Worm (Caenorhabditis elegans) whole organism, L1 larva: ENCODE results near the gene dhs-30.

ENCODE experiments used
- C16A3.4 ChIP-seq: fragments of 150-350 bp; optimal IDR thresholded peaks from 2 replicates; lab custom pipeline; 2014; ENCODE audit warnings: missing biosample characterization, missing genetic modification characterization
- Y116A8C.19 ChIP-seq: sonication (generic microtip); optimal IDR thresholded peaks from 2 replicates; lab custom pipeline; 2016; ENCODE audit warnings: missing compliant biosample characterization, missing genetic modification characterization, borderline replicate concordance
- ceh-63 ChIP-seq: fragments of 200-800 bp; sonication (Bioruptor generic); optimal IDR thresholded peaks from 2 replicates; lab custom pipeline; 2018; ENCODE audit warnings: mild to moderate bottlenecking, missing genetic modification characterization, missing compliant biosample characterization
- dpl-1 ChIP-seq, 3 experiments: fragments of 150-350 bp in 2 of 3; sonication (generic microtip) in 1 of 3; optimal IDR thresholded peaks; 2 replicates each; lab custom pipeline; 2014 to 2017; ENCODE audit warnings: missing biosample characterization in 3 of 3, missing genetic modification characterization in 3 of 3, missing genetic modification reagents in 3 of 3
- efl-1 ChIP-seq, 4 experiments: fragments of 150-350 bp; optimal IDR thresholded peaks in 3 of 4; peaks in 1 of 4; 1 replicate in 1 of 4; 2 replicates in 3 of 4; lab custom pipeline; 2014; ENCODE audit warnings: missing biosample characterization in 2 of 4, missing genetic modification characterization in 2 of 4, missing genetic modification reagents in 2 of 4
- egl-27 ChIP-seq, 2 experiments: fragments of 150-350 bp in 1 of 2; sonication (generic microtip); optimal IDR thresholded peaks; 3 replicates each; lab custom pipeline; 2017 to 2018; ENCODE audit warnings: missing biosample characterization in 2 of 2, missing genetic modification characterization in 2 of 2, missing genetic modification reagents in 2 of 2
- elt-2 ChIP-seq: sonication (generic microtip); optimal IDR thresholded peaks from 2 replicates; lab custom pipeline; 2016; ENCODE audit warnings: missing genetic modification characterization, mild to moderate bottlenecking, inconsistent platforms, missing compliant biosample characterization, missing genetic modification reagents
- fkh-4 ChIP-seq: sonication (generic microtip); optimal IDR thresholded peaks from 2 replicates; lab custom pipeline; 2016; ENCODE audit warnings: missing compliant biosample characterization, missing genetic modification characterization, borderline replicate concordance
- fkh-8 ChIP-seq: sonication (generic microtip); optimal IDR thresholded peaks from 2 replicates; lab custom pipeline; 2016; ENCODE audit warnings: mild to moderate bottlenecking, missing genetic modification characterization, missing compliant biosample characterization
- fos-1 ChIP-seq: fragments of 150-350 bp; optimal IDR thresholded peaks from 2 replicates; lab custom pipeline; 2014; ENCODE audit warnings: missing biosample characterization, missing genetic modification characterization
- hlh-17 ChIP-seq: fragments of 200-800 bp; sonication (Bioruptor generic); optimal IDR thresholded peaks from 2 replicates; lab custom pipeline; 2018; ENCODE audit warnings: missing genetic modification characterization, mild to moderate bottlenecking, missing compliant biosample characterization, moderate library complexity, borderline replicate concordance
- irx-1 ChIP-seq: sonication (generic microtip); optimal IDR thresholded peaks from 2 replicates; lab custom pipeline; 2016; ENCODE audit warnings: missing genetic modification characterization, missing compliant biosample characterization
- lin-13 ChIP-seq: fragments of 150-350 bp; optimal IDR thresholded peaks from 2 replicates; lab custom pipeline; 2014; ENCODE audit warnings: missing biosample characterization, missing genetic modification reagents, missing genetic modification characterization
- lin-14 ChIP-seq: fragments of 200-800 bp; sonication (Bioruptor generic); optimal IDR thresholded peaks from 2 replicates; lab custom pipeline; 2018; ENCODE audit warnings: mild to moderate bottlenecking, missing genetic modification characterization, moderate library complexity, missing compliant biosample characterization
- lin-35 ChIP-seq, 2 experiments: fragments of 150-350 bp; optimal IDR thresholded peaks; 2 replicates each; lab custom pipeline; 2014; ENCODE audit warnings: missing biosample characterization in 2 of 2, missing genetic modification characterization in 2 of 2, missing genetic modification reagents in 2 of 2
- lir-3 ChIP-seq: sonication (generic microtip); optimal IDR thresholded peaks from 2 replicates; lab custom pipeline; 2016; ENCODE audit warnings: mild to moderate bottlenecking, missing genetic modification characterization, moderate library complexity, missing compliant biosample characterization; ENCODE audit not compliant: poor library complexity
- mep-1 ChIP-seq: fragments of 150-350 bp; optimal IDR thresholded peaks from 2 replicates; lab custom pipeline; 2014; ENCODE audit warnings: missing biosample characterization, missing genetic modification characterization
- nhr-19 ChIP-seq: fragments of 200-800 bp; sonication (Bioruptor generic); conservative IDR thresholded peaks from 2 replicates; pipeline ENCODE4 v1.3.6; 2022; ENCODE audit warnings: missing genetic modification characterization, missing compliant biosample characterization
- nhr-20 ChIP-seq: sonication (generic microtip); optimal IDR thresholded peaks from 2 replicates; lab custom pipeline; 2016; ENCODE audit warnings: mild to moderate bottlenecking, missing genetic modification characterization, missing compliant biosample characterization
- nhr-28 ChIP-seq: fragments of 150-350 bp; optimal IDR thresholded peaks from 2 replicates; lab custom pipeline; 2014; ENCODE audit warnings: missing biosample characterization, missing genetic modification characterization
- nhr-85 ChIP-seq: sonication (generic microtip); peaks from one replicate; lab custom pipeline; 2016; ENCODE audit warnings: missing genetic modification characterization, inconsistent platforms, missing compliant biosample characterization
- nhr-90 ChIP-seq: sonication (generic microtip); optimal IDR thresholded peaks from 2 replicates; lab custom pipeline; 2016; ENCODE audit warnings: mild to moderate bottlenecking, missing genetic modification characterization, missing compliant biosample characterization; ENCODE audit not compliant: poor library complexity
- pag-3 ChIP-seq: sonication (generic microtip); optimal IDR thresholded peaks from 2 replicates; lab custom pipeline; 2017; ENCODE audit warnings: missing genetic modification characterization, mild to moderate bottlenecking, missing compliant biosample characterization, antibody characterized with exemption, borderline replicate concordance; ENCODE audit not compliant: insufficient read depth
- pqm-1 ChIP-seq: sonication (generic microtip); optimal IDR thresholded peaks from 3 replicates; lab custom pipeline; 2017; ENCODE audit warnings: missing biosample characterization, missing genetic modification characterization
- snpc-4 ChIP-seq: fragments of 150-350 bp; optimal IDR thresholded peaks from 2 replicates; lab custom pipeline; 2014; ENCODE audit warnings: missing biosample characterization, missing genetic modification characterization
- sup-37 ChIP-seq: fragments of 200-800 bp; sonication (Bioruptor generic); optimal IDR thresholded peaks from 2 replicates; lab custom pipeline; 2018; ENCODE audit warnings: mild to moderate bottlenecking, missing genetic modification characterization, missing compliant biosample characterization
- tlp-1 ChIP-seq: fragments of 150-350 bp; optimal IDR thresholded peaks from 2 replicates; lab custom pipeline; 2014; ENCODE audit warnings: missing biosample characterization, missing genetic modification characterization
- ztf-4 ChIP-seq: fragments of 150-350 bp; optimal IDR thresholded peaks from 2 replicates; lab custom pipeline; 2014; ENCODE audit warnings: missing biosample characterization, missing genetic modification characterization

The dhs-30 gene

DNA sequence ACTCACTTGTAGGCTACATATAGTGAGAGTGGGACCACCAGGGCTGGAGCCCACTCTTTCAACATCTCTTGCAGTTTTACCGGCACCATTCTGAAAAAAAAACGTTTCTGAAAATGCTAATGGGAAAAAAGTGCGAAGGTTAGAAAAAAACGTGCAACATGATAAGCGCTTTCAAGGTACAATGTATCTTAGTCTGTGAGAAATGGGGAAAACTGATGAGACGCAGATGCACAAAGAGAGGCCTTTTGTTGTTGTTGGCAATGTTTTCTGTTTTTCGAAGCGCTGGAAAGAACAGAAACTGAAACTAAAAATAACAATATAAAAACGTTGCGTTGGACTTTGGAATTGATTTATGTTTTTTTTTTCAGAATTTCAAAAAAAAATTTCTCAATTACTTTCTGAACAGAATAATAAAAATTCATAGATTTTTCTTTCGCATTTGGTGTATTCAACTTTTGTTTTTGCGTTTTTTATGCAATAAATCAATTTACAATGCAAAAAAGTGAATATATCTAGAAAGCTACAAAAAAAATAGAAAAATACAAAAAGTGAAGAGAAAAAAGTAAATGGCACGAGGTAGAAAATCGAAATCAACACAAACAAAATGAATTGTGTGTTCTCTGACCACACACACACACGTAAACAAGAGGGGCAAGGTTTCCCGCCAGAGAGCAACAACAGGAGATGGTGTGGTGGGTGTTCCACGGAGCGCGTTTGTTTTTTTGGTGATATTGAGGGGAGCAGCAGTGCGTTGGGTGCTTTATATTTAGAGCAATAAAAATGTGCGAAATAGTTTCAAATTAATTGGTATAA, at the start of gene dhs-30:
Gene dhs-30 (minus strand): TSS at position 90 of the 813 bp plus-strand sequence.
- TF ChIP-seq nhr-19 (GFP tag; lab: Robert Waterston, UW) (peak; percentile 42), fos-1 (tag; lab: Kevin White, UChicago) (no peak), sup-37 (no peak), dpl-1 (GFP tag; optimal IDR thresholded peaks at IDR 0.05; lab: Kevin White, UChicago) (peak in 1 of 3 experiments; percentile 18), lin-35 (GFP tag; optimal IDR thresholded peaks at IDR 0.05; lab: Kevin White, UChicago) (peak in 1 of 2 experiments; percentile 10), elt-2 (peak; percentile 2), C16A3.4 (peak; percentile 22)

DNA sequence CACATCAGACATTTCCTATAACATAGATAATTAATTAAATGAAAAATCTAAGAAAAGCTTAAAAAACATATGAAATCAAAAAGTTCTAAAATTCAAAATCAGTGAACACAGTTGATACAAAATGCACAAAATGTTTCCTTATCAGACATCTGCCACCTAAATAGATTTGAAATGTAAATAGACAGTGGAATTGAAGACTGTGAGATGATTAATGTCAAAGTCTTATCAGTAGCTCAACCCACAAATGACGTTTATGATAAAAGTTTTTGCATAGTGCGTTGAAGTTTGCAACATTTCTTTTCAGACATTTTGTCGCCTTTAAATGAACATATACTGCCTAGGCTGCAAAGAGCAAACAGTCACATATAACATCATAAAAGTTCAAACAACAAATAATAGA, 21.1 kb upstream of the dhs-30 start, which contains the start of gene Y40C7B.4:
Gene Y40C7B.4 (minus strand): TSS at position 19 of the 400 bp plus-strand sequence.
- no peak for TF ChIP-seq irx-1 (tag; lab: Kevin White, UChicago)
- no peak for TF ChIP-seq efl-1 (optimal IDR thresholded peaks at IDR 0.05; lab: Kevin White, UChicago)
- no peak for TF ChIP-seq efl-1 (GFP tag; optimal IDR thresholded peaks at IDR 0.05 in 1 of 2; lab: Kevin White, UChicago)
- TF ChIP-seq nhr-20: no peak
- no peak for TF ChIP-seq pag-3 (tag; lab: Kevin White, UChicago)
- TF ChIP-seq Y116A8C.19 (tag; lab: Kevin White, UChicago): no peak
- TF ChIP-seq pqm-1: peak; percentile 61
- TF ChIP-seq elt-2: peak; percentile 94
- TF ChIP-seq snpc-4 (tag; lab: Kevin White, UChicago): no peak

DNA sequence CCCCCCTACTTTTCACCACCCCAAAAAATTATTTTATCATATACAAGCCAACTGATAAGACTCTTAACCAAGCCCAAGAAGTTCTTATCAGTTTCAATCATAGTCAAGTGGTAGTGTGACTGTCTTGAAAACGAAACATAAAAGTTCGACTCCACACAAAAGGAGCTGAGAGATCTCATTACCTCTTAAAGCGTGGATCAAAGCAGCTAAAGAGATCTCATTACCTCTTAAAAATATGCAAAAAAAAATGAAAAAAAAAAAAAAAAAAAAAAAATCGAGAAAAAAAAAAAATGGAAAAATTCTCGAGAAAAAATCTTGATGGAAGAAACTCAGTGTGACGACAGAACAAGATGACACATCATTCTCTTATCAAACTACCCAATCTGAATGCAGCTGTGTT, 20.1 kb upstream of the dhs-30 start:
- TF ChIP-seq elt-2 (peak; percentile 66), nhr-90 (tag; lab: Kevin White, UChicago) (peak; percentile 6)

DNA sequence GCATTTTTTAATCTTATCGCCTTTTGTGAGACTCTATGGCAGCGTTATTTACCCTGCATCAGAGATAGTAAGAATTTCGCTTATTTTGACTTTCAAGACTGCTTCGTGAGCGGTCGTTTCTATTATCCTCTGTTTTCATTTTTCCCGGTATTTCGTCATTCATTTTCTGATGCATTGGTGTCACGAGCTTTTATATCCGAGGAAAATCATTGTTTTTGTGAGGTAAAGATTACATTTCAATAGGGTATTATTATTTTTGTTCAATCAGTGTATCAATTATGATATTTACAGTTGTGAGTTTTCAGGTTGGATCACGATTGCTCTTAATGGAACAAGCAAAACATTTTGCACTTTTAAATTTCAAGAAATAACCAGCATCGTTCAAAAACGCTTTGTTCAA, 11.6 kb upstream of the dhs-30 start:
- TF ChIP-seq nhr-28 (tag; lab: Kevin White, UChicago) (no peak), elt-2 (peak; percentile 4)
- TF ChIP-seq, all 84 proteins: peak for 1

DNA sequence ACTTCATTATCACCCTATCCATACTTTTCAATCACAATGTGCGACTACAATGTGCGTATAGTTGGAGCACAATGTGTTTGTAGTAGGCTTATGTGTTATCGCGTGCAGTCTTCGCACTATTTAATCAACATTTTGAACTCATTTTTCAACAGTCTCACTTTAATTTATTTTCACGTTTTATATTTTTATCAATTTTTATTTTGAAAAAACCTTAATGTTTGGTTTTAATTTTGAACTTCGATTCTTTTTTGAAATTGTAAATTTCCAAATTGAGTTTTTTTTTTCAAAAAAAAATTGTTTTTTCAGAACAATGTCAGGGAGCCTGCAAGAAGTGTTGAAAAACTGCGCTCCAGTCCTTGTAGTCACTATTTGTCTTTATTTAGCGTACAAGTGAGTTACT, 7.4 kb upstream of the dhs-30 start, which contains the start of gene T25G12.13:
Gene T25G12.13 (plus strand): TSS at position 301 of the 400 bp plus-strand sequence.
- no peak for TF ChIP-seq fkh-8
- TF ChIP-seq lin-13 (GFP tag; lab: Kevin White, UChicago): no peak
- TF ChIP-seq ceh-63 (GFP tag; lab: Kevin White, UChicago): no peak
- TF ChIP-seq egl-27 (tag; optimal IDR thresholded peaks at IDR 0.05; lab: Kevin White, UChicago): no peak
- TF ChIP-seq efl-1 (optimal IDR thresholded peaks at IDR 0.05; lab: Kevin White, UChicago): no peak
- TF ChIP-seq efl-1 (GFP tag; optimal IDR thresholded peaks at IDR 0.05 in 1 of 2; lab: Kevin White, UChicago): no peak
- TF ChIP-seq mep-1 (tag; lab: Kevin White, UChicago): no peak
- TF ChIP-seq hlh-17 (GFP tag; lab: Kevin White, UChicago): no peak
- no peak for TF ChIP-seq dpl-1 (GFP tag; optimal IDR thresholded peaks at IDR 0.05; lab: Kevin White, UChicago)
- TF ChIP-seq fkh-4 (tag; lab: Kevin White, UChicago): no peak
- TF ChIP-seq nhr-85: no peak
- TF ChIP-seq lir-3 (tag; lab: Kevin White, UChicago): no peak
- no peak for TF ChIP-seq tlp-1
- no peak for TF ChIP-seq lin-14 (GFP tag; lab: Kevin White, UChicago)
- no peak for TF ChIP-seq nhr-20

DNA sequence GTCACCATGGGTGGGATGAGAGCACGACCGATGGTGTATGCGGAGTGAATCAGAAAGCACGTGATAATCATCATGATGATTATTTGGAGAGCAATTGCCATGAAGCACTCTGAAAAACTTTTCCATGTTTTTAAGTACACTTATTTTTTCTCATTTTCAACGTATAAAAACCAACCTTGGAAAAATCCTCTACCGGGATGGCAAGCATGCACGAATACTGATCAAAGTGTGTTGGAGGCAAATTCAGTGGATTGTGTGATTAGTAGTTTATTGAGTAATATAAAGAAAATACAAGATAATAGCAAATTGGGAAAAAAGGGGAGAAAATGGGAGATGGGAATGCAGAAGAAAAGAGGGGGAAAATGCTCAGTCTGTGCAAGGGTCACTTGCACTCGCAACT, 1.8 kb upstream of the dhs-30 start, which contains the start of gene T25G12.11:
Gene T25G12.11 (minus strand): TSS at position 101 of the 400 bp plus-strand sequence.
- TF ChIP-seq ztf-4 (tag; lab: Kevin White, UChicago) (no peak), elt-2 (no peak)
- TF ChIP-seq, all 84 proteins: peak for 0
